Fruit fly (Drosophila melanogaster) whole organism, pupa: ENCODE data around the gene CG4546.

ENCODE experiments used
- CG10348 ChIP-seq: fragments of 200-800 bp; sonication (Bioruptor generic); IDR thresholded peaks from 2 replicates; pipeline ENCODE4 v1.3.6; 2022; ENCODE audit warnings: missing biosample characterization, missing genetic modification characterization
- CG12605 ChIP-seq: fragments of 200-800 bp; sonication (Bioruptor generic); IDR thresholded peaks from 2 replicates; pipeline ENCODE4 v1.3.6; 2022; ENCODE audit warnings: missing biosample characterization, missing genetic modification characterization
- CG13204 ChIP-seq: fragments of 200-800 bp; sonication (Bioruptor generic); optimal IDR thresholded peaks from 2 replicates; lab custom pipeline; 2018; ENCODE audit warnings: missing biosample characterization, mild to moderate bottlenecking, missing genetic modification characterization, moderate library complexity
- CG14655 ChIP-seq: fragments of 200-800 bp; sonication (Bioruptor generic); optimal IDR thresholded peaks from 3 replicates; lab custom pipeline; 2017; ENCODE audit warnings: mild to moderate bottlenecking, missing biosample characterization, missing genetic modification reagents, missing genetic modification characterization
- CG15710 ChIP-seq: fragments of 200-800 bp; sonication (Bioruptor generic); optimal IDR thresholded peaks from 2 replicates; lab custom pipeline; 2018; ENCODE audit warnings: missing biosample characterization, mild to moderate bottlenecking, missing genetic modification characterization, moderate library complexity
- CG17806 ChIP-seq: fragments of 200-800 bp; sonication (Bioruptor generic); optimal IDR thresholded peaks from 2 replicates; lab custom pipeline; 2018; ENCODE audit warnings: missing biosample characterization, mild to moderate bottlenecking, missing genetic modification characterization, moderate library complexity
- CG32121 ChIP-seq: fragments of 200-800 bp; sonication (Bioruptor generic); IDR thresholded peaks from 2 replicates; pipeline ENCODE4 v1.3.6; 2022; ENCODE audit warnings: missing biosample characterization, missing genetic modification characterization
- CG34367 ChIP-seq: fragments of 200-800 bp; sonication (Bioruptor generic); optimal IDR thresholded peaks from 2 replicates; lab custom pipeline; 2018; ENCODE audit warnings: missing biosample characterization, mild to moderate bottlenecking, missing genetic modification characterization
- CG4496 ChIP-seq: fragments of 200-800 bp; sonication (Bioruptor generic); IDR thresholded peaks from 3 replicates; pipeline ENCODE4 v1.3.6; 2022; ENCODE audit warnings: missing biosample characterization, missing genetic modification characterization
- CG8159 ChIP-seq: fragments of 200-800 bp; sonication (Bioruptor generic); optimal IDR thresholded peaks from 3 replicates; lab custom pipeline; 2018; ENCODE audit warnings: missing biosample characterization, mild to moderate bottlenecking, missing genetic modification characterization, moderate library complexity
- CG8301 ChIP-seq: fragments of 200-800 bp; sonication (Bioruptor generic); optimal IDR thresholded peaks from 2 replicates; lab custom pipeline; 2018; ENCODE audit warnings: missing biosample characterization, mild to moderate bottlenecking, missing genetic modification characterization
- CG9948 ChIP-seq: fragments of 200-800 bp; sonication (Bioruptor generic); optimal IDR thresholded peaks from 2 replicates; lab custom pipeline; 2018; ENCODE audit warnings: missing biosample characterization, mild to moderate bottlenecking, missing genetic modification characterization, moderate library complexity
- D1 ChIP-seq: fragments of 200-800 bp; sonication (Bioruptor generic); optimal IDR thresholded peaks from 2 replicates; lab custom pipeline; 2018; ENCODE audit warnings: missing biosample characterization, mild to moderate bottlenecking, missing genetic modification characterization, moderate library complexity
- EcR ChIP-seq: fragments of 200-800 bp; sonication (Bioruptor generic); optimal IDR thresholded peaks from 3 replicates; lab custom pipeline; 2019; ENCODE audit warnings: missing biosample characterization, missing genetic modification characterization, mild to moderate bottlenecking, moderate library complexity, missing genetic modification reagents
- Ets98B ChIP-seq: fragments of 200-800 bp; sonication (Bioruptor generic); IDR thresholded peaks from 2 replicates; pipeline ENCODE4 v1.3.6; 2022; ENCODE audit warnings: missing biosample characterization, missing genetic modification characterization
- Pif1A ChIP-seq: fragments of 200-800 bp; sonication (Bioruptor generic); optimal IDR thresholded peaks from 3 replicates; lab custom pipeline; 2016; ENCODE audit warnings: missing biosample characterization, missing genetic modification characterization
- Pif1B ChIP-seq: fragments of 200-800 bp; sonication (Bioruptor generic); optimal IDR thresholded peaks from 3 replicates; lab custom pipeline; 2016; ENCODE audit warnings: missing biosample characterization, missing genetic modification characterization
- Snoo ChIP-seq: fragments of 200-800 bp; sonication (Bioruptor generic); optimal IDR thresholded peaks from 3 replicates; lab custom pipeline; 2017; ENCODE audit warnings: missing biosample characterization, mild to moderate bottlenecking, missing genetic modification characterization, inconsistent platforms
- fd96Ca ChIP-seq: fragments of 200-800 bp; sonication (Bioruptor generic); IDR thresholded peaks from 3 replicates; pipeline ENCODE4 v1.3.6; 2022; ENCODE audit warnings: missing biosample characterization, missing genetic modification characterization
- gl ChIP-seq: fragments of 200-800 bp; sonication (Bioruptor generic); optimal IDR thresholded peaks from 2 replicates; lab custom pipeline; 2018; ENCODE audit warnings: missing biosample characterization, mild to moderate bottlenecking, missing genetic modification characterization
- rn ChIP-seq: fragments of 200-800 bp; sonication (Bioruptor generic); IDR thresholded peaks from 2 replicates; pipeline ENCODE4 v1.3.6; 2022; ENCODE audit warnings: missing biosample characterization, missing genetic modification characterization

The CG4546 gene

dm6 chr3R:15810369-15810768 is 36.0 kb upstream of the CG4546 start:
- TF ChIP-seq CG9948 (tag; lab: Kevin White, UChicago) = no peak
- TF ChIP-seq CG13204 = peak; percentile 33

dm6 chr3R:15814150-15814549 is 32.2 kb upstream of the CG4546 start:
- TF ChIP-seq fd96Ca (GFP tag; lab: Robert Waterston, UW) = no peak
- no peak for TF ChIP-seq CG17806
- TF ChIP-seq CG12605 (GFP tag; lab: Robert Waterston, UW) = no peak
- TF ChIP-seq EcR (GFP tag; lab: Kevin White, UChicago) = no peak
- no peak for TF ChIP-seq rn
- no peak for TF ChIP-seq CG34367
- TF ChIP-seq Pif1B = no peak

- peak; percentile 54; the same call in 1 of the 3 replicates for TF ChIP-seq fd96Ca (GFP tag; lab: Robert Waterston, UW)
- peak; percentile 64 for TF ChIP-seq Ets98B
- TF ChIP-seq gl = no peak
- TF ChIP-seq Snoo = no peak
- peak; percentile 38; the same call in 1 of the 2 replicates for TF ChIP-seq CG32121 (GFP tag; lab: Robert Waterston, UW)
- no peak for TF ChIP-seq CG8159
- TF ChIP-seq CG15710 (tag; lab: Kevin White, UChicago) = no peak
- peak; percentile 42 for TF ChIP-seq Pif1A (GFP tag; lab: Kevin White, UChicago)
- peak; percentile 23 for TF ChIP-seq CG17806
- TF ChIP-seq CG9948 (tag; lab: Kevin White, UChicago) = peak; percentile 19
- TF ChIP-seq CG34367 = no peak
- no peak for TF ChIP-seq rn
- no peak for TF ChIP-seq EcR (GFP tag; lab: Kevin White, UChicago)
- TF ChIP-seq CG14655 = no peak
- peak; percentile 72; the same call in 2 of the 3 replicates for TF ChIP-seq CG4496
- no peak for TF ChIP-seq CG10348 (GFP tag; lab: Robert Waterston, UW)
- TF ChIP-seq Pif1B = peak; percentile 5
- no peak for TF ChIP-seq CG12605 (GFP tag; lab: Robert Waterston, UW)
- no peak for TF ChIP-seq D1 (tag; lab: Kevin White, UChicago)
- no peak for TF ChIP-seq CG8301 (tag; lab: Kevin White, UChicago)
- no peak for TF ChIP-seq CG13204
Observed at dm6 chr3R:15816276-15816675, 30.1 kb upstream of the CG4546 start.

- peak; percentile 15 for TF ChIP-seq EcR (GFP tag; lab: Kevin White, UChicago)
- no peak for TF ChIP-seq CG10348 (GFP tag; lab: Robert Waterston, UW)
Observed at dm6 chr3R:15825521-15825920, 20.8 kb upstream of the CG4546 start, which contains the start of gene CG4576. CG4576 (plus strand) TSS chr3R:15825747.

- TF ChIP-seq gl (peak; percentile 64), CG10348 (GFP tag; lab: Robert Waterston, UW) (no peak), EcR (GFP tag; lab: Kevin White, UChicago) (peak; percentile 94), CG9948 (tag; lab: Kevin White, UChicago) (peak; percentile 80), Pif1B (peak; percentile 66), CG8301 (tag; lab: Kevin White, UChicago) (no peak), CG32121 (GFP tag; lab: Robert Waterston, UW) (no peak), D1 (tag; lab: Kevin White, UChicago) (peak; percentile 61), CG8159 (peak; percentile 86), fd96Ca (GFP tag; lab: Robert Waterston, UW) (0 out of 3 replicates have a peak, but pooled peaks have one; percentile 36), CG13204 (peak; percentile 79), rn (no peak), CG15710 (tag; lab: Kevin White, UChicago) (peak; percentile 88), CG17806 (peak; percentile 76), CG34367 (peak; percentile 78), Ets98B (peak; percentile 23; the same call in 1 of the 2 replicates), Snoo (peak; percentile 39), Pif1A (GFP tag; lab: Kevin White, UChicago) (no peak), CG14655 (no peak), CG12605 (GFP tag; lab: Robert Waterston, UW) (0 out of 2 replicates have a peak, but pooled peaks have one; percentile 37), CG4496 (peak; percentile 51; the same call in 1 of the 3 replicates)
Observed at dm6 chr3R:15827559-15827958, 18.8 kb upstream of the CG4546 start.

dm6 chr3R:15832525-15832924 is 13.8 kb upstream of the CG4546 start, which contains the start of gene rec:
rec (minus strand) TSS chr3R:15832632.
- TF ChIP-seq D1 (tag; lab: Kevin White, UChicago) (no peak), Pif1A (GFP tag; lab: Kevin White, UChicago) (no peak), CG14655 (no peak)
- TF ChIP-seq, all 21 proteins: peak for 0

- TF ChIP-seq Ets98B (no peak), CG9948 (tag; lab: Kevin White, UChicago) (no peak), CG8159 (no peak), CG12605 (GFP tag; lab: Robert Waterston, UW) (no peak), D1 (tag; lab: Kevin White, UChicago) (no peak), EcR (GFP tag; lab: Kevin White, UChicago) (no peak), CG32121 (GFP tag; lab: Robert Waterston, UW) (no peak), CG34367 (no peak), gl (no peak), CG17806 (no peak), Snoo (no peak), rn (no peak), CG13204 (no peak)
- TF ChIP-seq, all 21 proteins: peak for 0
Observed at dm6 chr3R:15833332-15833731, 13.0 kb upstream of the CG4546 start, which contains the start of gene CG43318. CG43318 (minus strand) TSS chr3R:15833432.
